Fruit fly (Drosophila melanogaster) whole organism, embryonic: ENCODE measurements around the gene CG15333.
A peak's percentile ranks its signal among the peaks of the same experiment; 100 is the strongest.

Experiments
- Awh ChIP-seq: fragments of 200-800 bp; sonication (Bioruptor generic); IDR thresholded peaks from 2 replicates; pipeline ENCODE4, ENCODE4 v1.3.6; 2022; ENCODE audit warnings: missing biosample characterization, missing genetic modification characterization
- CG10274 ChIP-seq: fragments of 200-800 bp; sonication (Bioruptor generic); optimal IDR thresholded peaks from 3 replicates; lab custom pipeline; 2017; ENCODE audit warnings: missing biosample characterization, mild to moderate bottlenecking, missing genetic modification characterization
- CG10565 ChIP-seq: fragments of 200-800 bp; sonication (Bioruptor generic); optimal IDR thresholded peaks from 3 replicates; lab custom pipeline; 2016; ENCODE audit warnings: missing biosample characterization, mild to moderate bottlenecking, missing genetic modification characterization
- CG11093 ChIP-seq: fragments of 200-800 bp; sonication (Bioruptor generic); IDR thresholded peaks from 3 replicates; pipeline ENCODE4 v1.3.6; 2022; ENCODE audit warnings: missing biosample characterization, missing genetic modification characterization
- CG12155 ChIP-seq: fragments of 200-800 bp; sonication (Bioruptor generic); optimal IDR thresholded peaks from 3 replicates; lab custom pipeline; 2016; ENCODE audit warnings: missing biosample characterization, missing genetic modification characterization
- CG1233 ChIP-seq: fragments of 200-800 bp; sonication (Bioruptor generic); optimal IDR thresholded peaks from 4 replicates; lab custom pipeline; 2018; ENCODE audit warnings: missing biosample characterization, mild to moderate bottlenecking, missing genetic modification characterization
- CG12659 ChIP-seq: fragments of 200-800 bp; sonication (Bioruptor generic); optimal IDR thresholded peaks from 3 replicates; lab custom pipeline; 2017; ENCODE audit warnings: mild to moderate bottlenecking, missing biosample characterization, missing genetic modification reagents, missing genetic modification characterization
- CG14050 ChIP-seq: fragments of 200-800 bp; sonication (Bioruptor generic); IDR thresholded peaks from 3 replicates; pipeline ENCODE4 v1.3.6; 2022; ENCODE audit warnings: missing biosample characterization, missing genetic modification characterization
- CG14860 ChIP-seq: fragments of 200-800 bp; sonication (Bioruptor generic); IDR thresholded peaks from 3 replicates; pipeline ENCODE4 v1.3.6; 2022; ENCODE audit warnings: missing biosample characterization, missing genetic modification characterization; ENCODE audit not compliant: partially characterized antibody
- CG1647 ChIP-seq: fragments of 200-800 bp; sonication (Bioruptor generic); optimal IDR thresholded peaks from 3 replicates; lab custom pipeline; 2016; ENCODE audit warnings: missing biosample characterization, missing genetic modification characterization
- CG17361 ChIP-seq: fragments of 200-800 bp; sonication (Bioruptor generic); IDR thresholded peaks from 3 replicates; pipeline ENCODE4 v1.3.6; 2022; ENCODE audit warnings: missing biosample characterization, missing genetic modification characterization
- CG17612 ChIP-seq: fragments of 200-800 bp; sonication (Bioruptor generic); IDR thresholded peaks from 2 replicates; pipeline ENCODE4 v1.3.6; 2022; ENCODE audit warnings: missing biosample characterization, missing genetic modification characterization
- CG18476 ChIP-seq: fragments of 200-800 bp; sonication (Bioruptor generic); optimal IDR thresholded peaks from 2 replicates; lab custom pipeline; 2016; ENCODE audit warnings: missing biosample characterization, mild to moderate bottlenecking, missing genetic modification characterization
- CG2678 ChIP-seq: fragments of 200-800 bp; sonication (Bioruptor generic); optimal IDR thresholded peaks from 3 replicates; lab custom pipeline; 2019; ENCODE audit warnings: missing biosample characterization, mild to moderate bottlenecking, missing genetic modification characterization, moderate library complexity
- CG30403 ChIP-seq: fragments of 200-800 bp; sonication (Bioruptor generic); optimal IDR thresholded peaks from 3 replicates; lab custom pipeline; 2016; ENCODE audit warnings: missing biosample characterization, missing genetic modification characterization
- CG31388 ChIP-seq: fragments of 200-800 bp; sonication (Bioruptor generic); optimal IDR thresholded peaks from 2 replicates; lab custom pipeline; 2016; ENCODE audit warnings: missing biosample characterization, missing genetic modification characterization
- CG6689 ChIP-seq: fragments of 200-800 bp; sonication (Bioruptor generic); IDR thresholded peaks from 2 replicates; pipeline ENCODE4 v1.3.6; 2022; ENCODE audit warnings: missing biosample characterization, missing genetic modification characterization
- CG7556 ChIP-seq: fragments of 200-800 bp; sonication (Bioruptor generic); optimal IDR thresholded peaks from 2 replicates; lab custom pipeline; 2017; ENCODE audit warnings: missing biosample characterization, mild to moderate bottlenecking, missing genetic modification characterization
- CG8388 ChIP-seq: fragments of 200-800 bp; sonication (Bioruptor generic); optimal IDR thresholded peaks from 2 replicates; lab custom pipeline; 2019; ENCODE audit warnings: missing biosample characterization, mild to moderate bottlenecking, missing genetic modification characterization, moderate library complexity
- E2f1 ChIP-seq: fragments of 200-800 bp; sonication (Bioruptor generic); IDR thresholded peaks from 2 replicates; pipeline ENCODE4 v1.3.6; 2022; ENCODE audit warnings: missing biosample characterization, missing genetic modification characterization
- HHEX ChIP-seq: fragments of 200-800 bp; sonication (Bioruptor generic); optimal IDR thresholded peaks from 3 replicates; lab custom pipeline; 2017; ENCODE audit warnings: missing biosample characterization, mild to moderate bottlenecking, missing genetic modification characterization, missing genetic modification reagents
- HLH4C ChIP-seq: fragments of 200-800 bp; sonication (Bioruptor generic); IDR thresholded peaks from 3 replicates; pipeline ENCODE4 v1.3.6; 2022; ENCODE audit warnings: missing biosample characterization, missing genetic modification characterization; ENCODE audit not compliant: partially characterized antibody
- HmgZ ChIP-seq: fragments of 200-800 bp; sonication (Bioruptor generic); optimal IDR thresholded peaks from 2 replicates; lab custom pipeline; 2018; ENCODE audit warnings: missing biosample characterization, mild to moderate bottlenecking, missing genetic modification characterization
- Hr3 ChIP-seq: fragments of 200-800 bp; sonication (Bioruptor generic); optimal IDR thresholded peaks from 3 replicates; lab custom pipeline; 2016; ENCODE audit warnings: missing biosample characterization, missing genetic modification characterization
- Lhr ChIP-seq: fragments of 200-800 bp; sonication (Bioruptor generic); optimal IDR thresholded peaks from 3 replicates; lab custom pipeline; 2017; ENCODE audit warnings: mild to moderate bottlenecking, missing biosample characterization, missing genetic modification reagents, missing genetic modification characterization
- MTF-1 ChIP-seq: fragments of 200-800 bp; sonication (Bioruptor generic); optimal IDR thresholded peaks from 2 replicates; lab custom pipeline; 2018; ENCODE audit warnings: missing biosample characterization, mild to moderate bottlenecking, missing genetic modification characterization, borderline replicate concordance
- Mad ChIP-seq: fragments of 200-800 bp; sonication (Bioruptor generic); optimal IDR thresholded peaks from 2 replicates; lab custom pipeline; 2016; ENCODE audit warnings: missing biosample characterization, missing genetic modification characterization
- Myb ChIP-seq: fragments of 200-800 bp; sonication (Bioruptor generic); optimal IDR thresholded peaks from 2 replicates; lab custom pipeline; 2016; ENCODE audit warnings: missing biosample characterization, missing genetic modification characterization
- Nf-YC ChIP-seq: fragments of 200-800 bp; optimal IDR thresholded peaks from 3 replicates; lab custom pipeline; 2019; ENCODE audit warnings: missing biosample characterization, mild to moderate bottlenecking, missing genetic modification characterization, moderate library complexity
- Pdp1 ChIP-seq, 2 experiments: fragments of 200-800 bp; sonication (Bioruptor generic); optimal IDR thresholded peaks; 3 replicates each; lab custom pipeline; 2016; ENCODE audit warnings: missing biosample characterization in 2 of 2, missing genetic modification characterization in 2 of 2, mild to moderate bottlenecking in 1 of 2, moderate library complexity in 1 of 2
- Usf ChIP-seq: fragments of 200-800 bp; sonication (Bioruptor generic); optimal IDR thresholded peaks from 2 replicates; lab custom pipeline; 2017; ENCODE audit warnings: missing genotype, missing biosample characterization, missing genetic modification characterization
- Vsx1 ChIP-seq: fragments of 200-800 bp; sonication (Bioruptor generic); optimal IDR thresholded peaks from 2 replicates; lab custom pipeline; 2017; ENCODE audit warnings: missing biosample characterization, mild to moderate bottlenecking, missing genetic modification characterization, missing genetic modification reagents
- bsh ChIP-seq, 2 experiments: fragments of 200-800 bp; sonication (Bioruptor generic); optimal IDR thresholded peaks; 2 replicates each; lab custom pipeline; 2017 to 2018; ENCODE audit warnings: mild to moderate bottlenecking in 2 of 2, missing biosample characterization in 2 of 2, missing genetic modification characterization in 2 of 2, moderate library complexity in 1 of 2
- chif ChIP-seq, 2 experiments: fragments of 200-800 bp; sonication (Bioruptor generic); optimal IDR thresholded peaks; 3 replicates each; lab custom pipeline; 2016; ENCODE audit warnings: missing biosample characterization in 2 of 2, missing genetic modification characterization in 2 of 2
- chn ChIP-seq: fragments of 200-800 bp; sonication (Bioruptor generic); optimal IDR thresholded peaks from 2 replicates; lab custom pipeline; 2016; ENCODE audit warnings: missing biosample characterization, missing genetic modification characterization
- crp ChIP-seq, 2 experiments: fragments of 200-800 bp; sonication (Bioruptor generic); optimal IDR thresholded peaks; 2 replicates in 1 of 2; 3 replicates in 1 of 2; lab custom pipeline; 2017; ENCODE audit warnings: missing biosample characterization in 2 of 2, missing genetic modification characterization in 2 of 2, mild to moderate bottlenecking in 1 of 2, moderate library complexity in 1 of 2
- en ChIP-seq: fragments of 200-800 bp; sonication (Bioruptor generic); optimal IDR thresholded peaks from 2 replicates; lab custom pipeline; 2016; ENCODE audit warnings: missing biosample characterization, missing genetic modification characterization
- eve ChIP-seq, 2 experiments: fragments of >200 bp; optimal IDR thresholded peaks; 2 replicates each; lab custom pipeline; 2017; ENCODE audit warnings: missing biosample characterization in 2 of 2, missing genetic modification characterization in 2 of 2
- gem ChIP-seq: fragments of 200-800 bp; sonication (Bioruptor generic); optimal IDR thresholded peaks from 2 replicates; lab custom pipeline; 2019; ENCODE audit warnings: missing biosample characterization, mild to moderate bottlenecking, missing genetic modification characterization, moderate library complexity
- ken ChIP-seq: fragments of 200-800 bp; sonication (Bioruptor generic); IDR thresholded peaks from 3 replicates; pipeline ENCODE4 v1.3.6; 2022; ENCODE audit warnings: missing biosample characterization, missing genetic modification characterization
- klu ChIP-seq: fragments of 200-800 bp; sonication (Bioruptor generic); IDR thresholded peaks from 2 replicates; pipeline ENCODE4 v1.3.6; 2022; ENCODE audit warnings: missing biosample characterization, missing genetic modification characterization
- kni ChIP-seq: fragments of 200-800 bp; sonication (Bioruptor generic); optimal IDR thresholded peaks from 3 replicates; lab custom pipeline; 2017; ENCODE audit warnings: mild to moderate bottlenecking, missing biosample characterization, missing genetic modification reagents, missing genetic modification characterization
- knrl ChIP-seq: fragments of 200-800 bp; sonication (Bioruptor generic); IDR thresholded peaks from 3 replicates; pipeline ENCODE4 v1.3.6; 2022; ENCODE audit warnings: missing biosample characterization, missing genetic modification characterization; ENCODE audit not compliant: partially characterized antibody
- lilli ChIP-seq: fragments of 200-800 bp; sonication (Bioruptor generic); optimal IDR thresholded peaks from 3 replicates; lab custom pipeline; 2016; ENCODE audit warnings: missing biosample characterization, missing genetic modification characterization
- org-1 ChIP-seq: fragments of 200-800 bp; sonication (Bioruptor generic); optimal IDR thresholded peaks from 2 replicates; lab custom pipeline; 2017; ENCODE audit warnings: missing biosample characterization, missing genetic modification characterization
- phol ChIP-seq: fragments of 200-800 bp; sonication (Bioruptor generic); optimal IDR thresholded peaks from 3 replicates; lab custom pipeline; 2018; ENCODE audit warnings: missing biosample characterization, mild to moderate bottlenecking, missing genetic modification characterization, moderate library complexity
- rib ChIP-seq: fragments of 200-800 bp; sonication (Bioruptor generic); IDR thresholded peaks from 2 replicates; pipeline ENCODE4 v1.3.6; 2022; ENCODE audit warnings: missing biosample characterization, missing genetic modification characterization
- slbo ChIP-seq: fragments of 200-800 bp; sonication (Bioruptor generic); IDR thresholded peaks from 2 replicates; pipeline ENCODE4 v1.3.6; 2022; ENCODE audit warnings: missing biosample characterization, missing genetic modification characterization
- zfh2 ChIP-seq: fragments of 200-800 bp; sonication (Bioruptor generic); optimal IDR thresholded peaks from 2 replicates; lab custom pipeline; 2016; ENCODE audit warnings: missing biosample characterization, missing genetic modification characterization

CG15333 gene

DNA sequence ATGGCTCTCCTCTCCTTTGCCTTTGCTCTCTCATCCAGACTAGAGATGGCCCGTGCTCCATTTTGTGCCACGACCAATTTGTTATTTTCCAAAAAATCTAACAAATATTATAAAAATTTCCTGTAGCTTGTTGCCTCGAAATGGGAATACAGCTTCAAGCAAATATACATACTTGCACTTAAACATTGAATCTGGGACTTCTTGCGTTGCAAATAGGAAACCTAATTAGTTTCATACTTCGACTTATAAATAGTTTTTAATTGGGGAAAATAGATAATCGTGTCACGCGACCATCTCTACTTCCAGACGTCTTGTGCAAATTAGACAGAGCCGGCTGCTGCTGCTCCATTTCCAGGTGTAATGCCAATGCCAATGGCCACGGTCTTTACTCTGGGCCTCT lies 50.7 kb downstream of the CG15333 start (continued):
- 0 out of 2 replicates have a peak, but pooled peaks have one; percentile 27 for TF ChIP-seq E2f1 (GFP tag; lab: Robert Waterston, UW)
- TF ChIP-seq Pdp1 (GFP tag; optimal IDR thresholded peaks at IDR 0.05; lab: Kevin White, UChicago), result peak; percentile 10 to 31
- peak; percentile 46 for TF ChIP-seq chn
- TF ChIP-seq org-1 (GFP tag; lab: Kevin White, UChicago), result peak; percentile 39
- TF ChIP-seq Hr3, result no peak
- no peak for TF ChIP-seq Awh (GFP tag; lab: Robert Waterston, UW)
- peak; percentile 45; the same call in 2 of the 3 replicates for TF ChIP-seq knrl (GFP tag; lab: Robert Waterston, UW)
- TF ChIP-seq en (GFP tag; lab: Kevin White, UChicago), result no peak
- TF ChIP-seq eve (GFP tag; optimal IDR thresholded peaks at IDR 0.05; lab: Kevin White, UChicago), result peak in 1 of 2 experiments; percentile 53
- no peak for TF ChIP-seq Myb
- peak; percentile 73 for TF ChIP-seq CG2678 (tag; lab: Kevin White, UChicago)
- TF ChIP-seq Vsx1, result peak; percentile 2
- no peak for TF ChIP-seq CG31388
- TF ChIP-seq bsh (GFP tag; optimal IDR thresholded peaks at IDR 0.05; lab: Kevin White, UChicago), result peak; percentile 47 to 81
- peak; percentile 49 for TF ChIP-seq CG30403
- TF ChIP-seq ken (GFP tag; lab: Robert Waterston, UW), result 0 out of 3 replicates have a peak, but pooled peaks have one; percentile 25
- peak; percentile 73 for TF ChIP-seq gem (tag; lab: Kevin White, UChicago)
- peak; percentile 36; the same call in 1 of the 3 replicates for TF ChIP-seq HLH4C (GFP tag; lab: Robert Waterston, UW)
- TF ChIP-seq zfh2, result peak; percentile 55
- TF ChIP-seq slbo (GFP tag; lab: Robert Waterston, UW), result peak; percentile 41; the same call in 1 of the 2 replicates
- peak; percentile 62; the same call in 1 of the 3 replicates for TF ChIP-seq CG17361 (GFP tag; lab: Robert Waterston, UW)
- TF ChIP-seq kni, result no peak
- TF ChIP-seq CG11093 (GFP tag; lab: Robert Waterston, UW), result 0 out of 3 replicates have a peak, but pooled peaks have one; percentile 38
- peak; percentile 68 for TF ChIP-seq lilli (GFP tag; lab: Kevin White, UChicago)
- peak; percentile 54 for TF ChIP-seq CG6689
- TF ChIP-seq CG1233, result peak; percentile 49
- no peak for TF ChIP-seq Lhr (GFP tag; lab: Kevin White, UChicago)
- no peak for TF ChIP-seq MTF-1 (GFP tag; lab: Kevin White, UChicago)
- TF ChIP-seq HmgZ (tag; lab: Kevin White, UChicago), result peak; percentile 30
- TF ChIP-seq Usf, result no peak
- TF ChIP-seq CG1647 (GFP tag; lab: Kevin White, UChicago), result no peak
- TF ChIP-seq CG7556, result peak; percentile 69
- TF ChIP-seq HHEX (GFP tag; lab: Kevin White, UChicago), result peak; percentile 34
- peak; percentile 64 for TF ChIP-seq phol (tag; lab: Kevin White, UChicago)
- TF ChIP-seq CG8388 (GFP tag; lab: Kevin White, UChicago), result no peak
- TF ChIP-seq CG10565 (GFP tag; lab: Kevin White, UChicago), result no peak
- no peak for TF ChIP-seq rib
- no peak; the same call in 2 of the 3 replicates for TF ChIP-seq CG14050 (GFP tag; lab: Robert Waterston, UW)
- peak; percentile 8 for TF ChIP-seq CG12155 (GFP tag; lab: Kevin White, UChicago)
- no peak for TF ChIP-seq klu (GFP tag; lab: Robert Waterston, UW)
- peak; percentile 58 for TF ChIP-seq CG12659 (GFP tag; lab: Kevin White, UChicago)
- TF ChIP-seq chif (GFP tag; optimal IDR thresholded peaks at IDR 0.05; lab: Kevin White, UChicago), result peak in 1 of 2 experiments; percentile 42
- peak; percentile 6 for TF ChIP-seq CG18476 (GFP tag; lab: Kevin White, UChicago)
- peak; percentile 33 for TF ChIP-seq Mad (GFP tag; lab: Kevin White, UChicago)
- TF ChIP-seq Nf-YC (tag; lab: Kevin White, UChicago), result peak; percentile 18
- TF ChIP-seq crp (GFP tag; optimal IDR thresholded peaks at IDR 0.05; lab: Kevin White, UChicago), result no peak
- no peak for TF ChIP-seq CG17612 (GFP tag; lab: Robert Waterston, UW)
- TF ChIP-seq CG10274 (GFP tag; lab: Kevin White, UChicago), result no peak
- TF ChIP-seq CG14860, result 0 out of 3 replicates have a peak, but pooled peaks have one; percentile 50
